Worm (Caenorhabditis elegans): ENCODE measurements around the gene endu-2.

DNA sequence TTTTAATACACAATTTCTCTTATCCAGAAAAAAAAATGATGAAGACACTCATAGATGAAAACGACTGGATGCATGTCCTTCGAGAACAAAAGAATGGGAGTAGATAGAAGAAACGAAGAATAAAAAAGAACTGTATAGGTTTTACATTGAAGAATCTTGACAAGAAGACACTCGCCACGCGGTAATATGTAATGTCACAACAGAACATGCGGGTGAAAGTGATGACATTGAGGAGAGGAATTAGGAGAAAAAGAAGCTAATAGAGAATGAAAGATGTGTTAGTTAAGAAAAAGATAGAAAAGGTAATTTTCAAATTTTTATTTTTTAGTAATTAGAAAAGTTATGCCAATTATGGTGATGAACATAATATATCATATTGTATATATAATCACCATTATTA, 13.3 kb downstream of the endu-2 start:
- TF ChIP-seq nhr-76 (tag; optimal IDR thresholded peaks at IDR 0.05) (no peak), lin-13 (GFP tag; optimal IDR thresholded peaks at IDR 0.05) (no peak), mef-2 (tag; optimal IDR thresholded peaks at IDR 0.05) (no peak), swsn-7 (tag; optimal IDR thresholded peaks at IDR 0.05) (no peak), ama-1 (optimal IDR thresholded peaks at IDR 0.05) (no peak), hlh-4 (tag; optimal IDR thresholded peaks at IDR 0.05) (no peak), ztf-11 (tag; optimal IDR thresholded peaks at IDR 0.05) (no peak), egl-27 (tag; optimal IDR thresholded peaks at IDR 0.05) (no peak), snpc-4 (tag; optimal IDR thresholded peaks at IDR 0.05) (no peak)
